Worm (Caenorhabditis elegans) whole organism, L3 larva: ENCODE data around the gene C25E10.4.

ENCODE experiments used
- ZK546.5 ChIP-seq: sonication (generic microtip); optimal IDR thresholded peaks from 2 replicates; lab custom pipeline; 2017; ENCODE audit warnings: missing biosample characterization, missing genetic modification characterization
- ama-1 ChIP-seq: fragments of 150-350 bp; optimal IDR thresholded peaks from 2 replicates; lab custom pipeline; 2018
- elt-3 ChIP-seq, 3 experiments: fragments of 150-350 bp in 1 of 3; sonication (generic microtip) in 2 of 3; optimal IDR thresholded peaks; 2 replicates in 2 of 3; 4 replicates in 1 of 3; lab custom pipeline; 2014 to 2017; ENCODE audit warnings: missing biosample characterization in 3 of 3, missing genetic modification characterization in 3 of 3
- fos-1 ChIP-seq: fragments of 150-350 bp; optimal IDR thresholded peaks from 2 replicates; lab custom pipeline; 2014; ENCODE audit warnings: missing biosample characterization, missing genetic modification characterization
- jun-1 ChIP-seq: fragments of 150-350 bp; optimal IDR thresholded peaks from 2 replicates; lab custom pipeline; 2014; ENCODE audit warnings: missing biosample characterization, missing genetic modification reagents, missing genetic modification characterization

ce11 chrV:9030248-9030647 is 3.1 kb upstream of the C25E10.4 start, which contains the start of gene C25E10.5:
- TF ChIP-seq ama-1 (lab: Kevin White, UChicago): no peak
- no peak for TF ChIP-seq ZK546.5 (tag; lab: Kevin White, UChicago)
- no peak for TF ChIP-seq fos-1
- no peak for TF ChIP-seq jun-1 (tag; lab: Kevin White, UChicago)
- TF ChIP-seq elt-3 (tag; optimal IDR thresholded peaks at IDR 0.05; lab: Kevin White, UChicago): no peak
